Fruit fly (Drosophila melanogaster): Measurements from ENCODE around the gene snu.

Gene snu

dm6 chr3R:28687969-28688368 lies 13.1 kb downstream of the snu start:
- no peak for TF ChIP-seq CG8301 (tag; optimal IDR thresholded peaks at IDR 0.05)
- no peak for TF ChIP-seq Pif1B (GFP tag; optimal IDR thresholded peaks at IDR 0.05)
- TF ChIP-seq CG9948 (tag; optimal IDR thresholded peaks at IDR 0.05), result no peak

- TF ChIP-seq CG17806 (tag; optimal IDR thresholded peaks at IDR 0.05), result no peak
- no peak for TF ChIP-seq CG9948 (tag; optimal IDR thresholded peaks at IDR 0.05)
- TF ChIP-seq CG8159 (tag; optimal IDR thresholded peaks at IDR 0.05), result no peak
- TF ChIP-seq rn (GFP tag; IDR thresholded peaks at IDR 0.05), result no peak
- no peak for TF ChIP-seq CG8301 (tag; optimal IDR thresholded peaks at IDR 0.05)
- TF ChIP-seq gl (tag; optimal IDR thresholded peaks at IDR 0.05), result no peak
- no peak for TF ChIP-seq Snoo (tag; optimal IDR thresholded peaks at IDR 0.05)
Measured at dm6 chr3R:28695993-28696392, 21.2 kb downstream of the snu start, which contains the start of gene htt. TSS of gene htt (plus strand) at chr3R:28696242.

- TF ChIP-seq CG17806 (tag; optimal IDR thresholded peaks at IDR 0.05), result no peak
- no peak for TF ChIP-seq CG12605 (GFP tag; IDR thresholded peaks at IDR 0.05)
- no peak for TF ChIP-seq Snoo (tag; optimal IDR thresholded peaks at IDR 0.05)
- no peak for TF ChIP-seq rn (GFP tag; IDR thresholded peaks at IDR 0.05)
- no peak for TF ChIP-seq CG34367 (tag; optimal IDR thresholded peaks at IDR 0.05)
- no peak for TF ChIP-seq CG9948 (tag; optimal IDR thresholded peaks at IDR 0.05)
- no peak for TF ChIP-seq CG13204 (GFP tag; optimal IDR thresholded peaks at IDR 0.05)
- no peak for TF ChIP-seq Pif1B (GFP tag; optimal IDR thresholded peaks at IDR 0.05)
- no peak for TF ChIP-seq CG14655 (GFP tag; optimal IDR thresholded peaks at IDR 0.05)
- no peak for TF ChIP-seq CG32121 (GFP tag; IDR thresholded peaks at IDR 0.05)
- no peak for TF ChIP-seq EcR (GFP tag; optimal IDR thresholded peaks at IDR 0.05)
- no peak for TF ChIP-seq Pif1A (GFP tag; optimal IDR thresholded peaks at IDR 0.05)
- TF ChIP-seq gl (tag; optimal IDR thresholded peaks at IDR 0.05), result no peak
- no peak for TF ChIP-seq fd96Ca (GFP tag; IDR thresholded peaks at IDR 0.05)
- TF ChIP-seq CG10348 (GFP tag; IDR thresholded peaks at IDR 0.05), result no peak
- TF ChIP-seq CG4496 (GFP tag; IDR thresholded peaks at IDR 0.05), result no peak
- TF ChIP-seq CG8301 (tag; optimal IDR thresholded peaks at IDR 0.05), result no peak
- no peak for TF ChIP-seq CG15710 (tag; optimal IDR thresholded peaks at IDR 0.05)
- TF ChIP-seq Ets98B (GFP tag; IDR thresholded peaks at IDR 0.05), result no peak
- TF ChIP-seq D1 (tag; optimal IDR thresholded peaks at IDR 0.05), result no peak
Measured at dm6 chr3R:28744682-28745081, 69.8 kb downstream of the snu start, which contains the start of gene AstA-R2. TSS of gene AstA-R2 (minus strand) at chr3R:28744782.
